Worm (Caenorhabditis elegans) whole organism, L4 larva: Measurements from ENCODE around the gene dpm-1.

Experiments used
- D1046.2 ChIP-seq: fragments of 200-800 bp; sonication (Bioruptor generic); IDR thresholded peaks from 2 replicates; pipeline ENCODE4 v1.3.6; 2022; ENCODE audit warnings: missing genetic modification characterization, missing compliant biosample characterization
- F26F4.8 ChIP-seq: fragments of 200-800 bp; sonication (Bioruptor generic); conservative IDR thresholded peaks from 2 replicates; pipeline ENCODE4 v1.3.6; 2022; ENCODE audit warnings: missing genetic modification characterization, missing compliant biosample characterization
- F37D6.2 ChIP-seq: sonication (generic microtip); optimal IDR thresholded peaks from 2 replicates; lab custom pipeline; 2016; ENCODE audit warnings: mild to moderate bottlenecking, missing genetic modification characterization, missing compliant biosample characterization
- T20F7.1 ChIP-seq: fragments of 200-800 bp; sonication (Bioruptor generic); optimal IDR thresholded peaks from 2 replicates; lab custom pipeline; 2018; ENCODE audit warnings: mild to moderate bottlenecking, missing genetic modification characterization, missing compliant biosample characterization
- aha-1 ChIP-seq: fragments of 150-350 bp; peaks from one replicate; lab custom pipeline; 2014; ENCODE audit warnings: missing biosample characterization, missing genetic modification characterization
- ama-1 ChIP-seq: fragments of 150-350 bp; optimal IDR thresholded peaks from 2 replicates; lab custom pipeline; 2014; ENCODE audit warnings: inconsistent platforms, mixed read lengths
- arid-1 ChIP-seq: fragments of 200-800 bp; sonication (Bioruptor generic); conservative IDR thresholded peaks from 2 replicates; pipeline ENCODE4 v1.3.6; 2022; ENCODE audit warnings: missing genetic modification reagents, missing genetic modification characterization, missing compliant biosample characterization
- ceh-20 ChIP-seq: fragments of 200-800 bp; sonication (Bioruptor generic); IDR thresholded peaks from 2 replicates; pipeline ENCODE4 v1.3.6; 2022; ENCODE audit warnings: missing genetic modification reagents, missing genetic modification characterization, missing compliant biosample characterization
- ces-1 ChIP-seq: fragments of 150-350 bp; sonication (generic microtip); optimal IDR thresholded peaks from 4 replicates; lab custom pipeline; 2014; ENCODE audit warnings: missing biosample characterization, missing genetic modification reagents, missing genetic modification characterization
- cey-2 ChIP-seq: sonication (generic microtip); optimal IDR thresholded peaks from 3 replicates; lab custom pipeline; 2017; ENCODE audit warnings: missing genetic modification characterization, mild to moderate bottlenecking, missing compliant biosample characterization, antibody characterized with exemption, borderline replicate concordance; ENCODE audit not compliant: insufficient read depth
- ctbp-1 ChIP-seq: fragments of 200-800 bp; sonication (Bioruptor generic); IDR thresholded peaks from 2 replicates; pipeline ENCODE4 v1.3.6; 2022; ENCODE audit warnings: missing genetic modification reagents, missing genetic modification characterization, missing compliant biosample characterization
- daf-16 ChIP-seq, 3 experiments: sonication (generic microtip); optimal IDR thresholded peaks; 2 replicates each; lab custom pipeline; 2016 to 2017; ENCODE audit warnings: missing genetic modification characterization in 3 of 3, missing genetic modification reagents in 3 of 3, mild to moderate bottlenecking in 2 of 3, missing compliant biosample characterization in 2 of 3, missing biosample characterization in 1 of 3, moderate library complexity in 1 of 3
- daf-19 ChIP-seq: fragments of 200-800 bp; sonication (Bioruptor generic); conservative IDR thresholded peaks from 2 replicates; pipeline ENCODE4 v1.3.6; 2022; ENCODE audit warnings: missing genetic modification characterization, missing compliant biosample characterization
- dmd-6 ChIP-seq: fragments of 200-800 bp; sonication (Bioruptor generic); IDR thresholded peaks from 2 replicates; pipeline ENCODE4 v1.3.6; 2022; ENCODE audit warnings: missing genetic modification reagents, missing genetic modification characterization, missing compliant biosample characterization
- dpl-1 ChIP-seq: fragments of 150-350 bp; optimal IDR thresholded peaks from 2 replicates; lab custom pipeline; 2014; ENCODE audit warnings: missing biosample characterization, missing genetic modification reagents, missing genetic modification characterization
- dve-1 ChIP-seq: sonication (generic microtip); optimal IDR thresholded peaks from 2 replicates; lab custom pipeline; 2017; ENCODE audit warnings: antibody characterized with exemption, mild to moderate bottlenecking, missing genetic modification characterization, missing compliant biosample characterization; ENCODE audit not compliant: insufficient read depth
- hif-1 ChIP-seq, 2 experiments: sonication (generic microtip); optimal IDR thresholded peaks; 2 replicates each; lab custom pipeline; 2016 to 2017; ENCODE audit warnings: missing compliant biosample characterization in 2 of 2, missing genetic modification characterization in 2 of 2, missing genetic modification reagents in 2 of 2, missing genotype in 2 of 2, mild to moderate bottlenecking in 1 of 2
- hlh-11 ChIP-seq: fragments of 200-800 bp; sonication (Bioruptor generic); optimal IDR thresholded peaks from 2 replicates; lab custom pipeline; 2018; ENCODE audit warnings: mild to moderate bottlenecking, missing genetic modification characterization, missing compliant biosample characterization
- hlh-30 ChIP-seq: sonication (generic microtip); optimal IDR thresholded peaks from 2 replicates; lab custom pipeline; 2017; ENCODE audit warnings: antibody characterized with exemption, mild to moderate bottlenecking, missing genetic modification characterization, missing compliant biosample characterization; ENCODE audit not compliant: insufficient read depth
- hmg-1.1 ChIP-seq: fragments of 200-800 bp; sonication (Bioruptor generic); IDR thresholded peaks from 2 replicates; pipeline ENCODE4 v1.3.6; 2022; ENCODE audit warnings: missing genetic modification reagents, missing genetic modification characterization, missing compliant biosample characterization
- jun-1 ChIP-seq: fragments of 150-350 bp; optimal IDR thresholded peaks from 2 replicates; lab custom pipeline; 2014; ENCODE audit warnings: missing biosample characterization, missing genetic modification reagents, missing genetic modification characterization
- lin-1 ChIP-seq: fragments of 200-800 bp; sonication (Bioruptor generic); IDR thresholded peaks from 2 replicates; pipeline ENCODE4 v1.3.6; 2022; ENCODE audit warnings: missing genetic modification reagents, missing genetic modification characterization, missing compliant biosample characterization
- lin-13 ChIP-seq: fragments of 150-350 bp; optimal IDR thresholded peaks from 2 replicates; lab custom pipeline; 2014; ENCODE audit warnings: missing biosample characterization, missing genetic modification reagents, missing genetic modification characterization
- lin-38 ChIP-seq: fragments of 200-800 bp; sonication (Bioruptor generic); IDR thresholded peaks from 2 replicates; pipeline ENCODE4 v1.3.6; 2022; ENCODE audit warnings: missing genetic modification reagents, missing genetic modification characterization, missing compliant biosample characterization
- lsy-2 ChIP-seq, 2 experiments: fragments of 150-350 bp in 1 of 2; sonication (generic microtip) in 1 of 2; optimal IDR thresholded peaks; 2 replicates each; lab custom pipeline; 2014 to 2017; ENCODE audit warnings: missing biosample characterization in 2 of 2, missing genetic modification characterization in 2 of 2
- mdl-1 ChIP-seq, 2 experiments: fragments of 150-350 bp in 1 of 2; sonication (generic microtip) in 1 of 2; optimal IDR thresholded peaks; 2 replicates each; lab custom pipeline; 2014 to 2017; ENCODE audit warnings: missing biosample characterization in 2 of 2, missing genetic modification characterization in 2 of 2
- mep-1 ChIP-seq: fragments of 150-350 bp; sonication (generic microtip); optimal IDR thresholded peaks from 3 replicates; lab custom pipeline; 2014; ENCODE audit warnings: missing biosample characterization, missing genetic modification characterization
- mxl-2 ChIP-seq: fragments of 200-800 bp; sonication (Bioruptor generic); conservative IDR thresholded peaks from 2 replicates; pipeline ENCODE4 v1.3.6; 2022; ENCODE audit warnings: missing genetic modification reagents, missing genetic modification characterization, missing compliant biosample characterization
- nhr-10 ChIP-seq: fragments of 150-350 bp; optimal IDR thresholded peaks from 2 replicates; lab custom pipeline; 2014; ENCODE audit warnings: missing biosample characterization, missing genetic modification characterization
- nhr-102 ChIP-seq: sonication (generic microtip); optimal IDR thresholded peaks from 2 replicates; lab custom pipeline; 2016; ENCODE audit warnings: mild to moderate bottlenecking, missing genetic modification characterization, moderate library complexity, missing compliant biosample characterization
- nhr-111 ChIP-seq: fragments of 200-800 bp; sonication (Bioruptor generic); optimal IDR thresholded peaks from 2 replicates; lab custom pipeline; 2018; ENCODE audit warnings: mild to moderate bottlenecking, missing genetic modification characterization, missing compliant biosample characterization
- nhr-25 ChIP-seq: sonication (generic microtip); optimal IDR thresholded peaks from 2 replicates; lab custom pipeline; 2017; ENCODE audit warnings: missing genetic modification characterization, mild to moderate bottlenecking, missing compliant biosample characterization, antibody characterized with exemption, moderate library complexity, borderline replicate concordance; ENCODE audit not compliant: insufficient read depth
- nhr-28 ChIP-seq: fragments of 150-350 bp; optimal IDR thresholded peaks from 2 replicates; lab custom pipeline; 2014; ENCODE audit warnings: missing biosample characterization, missing genetic modification characterization
- nhr-48 ChIP-seq: sonication (generic microtip); optimal IDR thresholded peaks from 2 replicates; lab custom pipeline; 2016; ENCODE audit warnings: mild to moderate bottlenecking, missing genetic modification characterization, missing compliant biosample characterization
- nhr-6 ChIP-seq: fragments of 150-350 bp; optimal IDR thresholded peaks from 2 replicates; lab custom pipeline; 2014; ENCODE audit warnings: missing biosample characterization, missing genetic modification characterization
- nhr-76 ChIP-seq: fragments of 150-350 bp; optimal IDR thresholded peaks from 2 replicates; lab custom pipeline; 2014; ENCODE audit warnings: missing biosample characterization, missing genetic modification characterization
- nhr-77 ChIP-seq: fragments of 150-350 bp; optimal IDR thresholded peaks from 2 replicates; lab custom pipeline; 2014; ENCODE audit warnings: missing biosample characterization, missing genetic modification characterization
- pqm-1 ChIP-seq: sonication (generic microtip); optimal IDR thresholded peaks from 2 replicates; lab custom pipeline; 2017; ENCODE audit warnings: missing biosample characterization, missing genetic modification characterization
- rbr-2 ChIP-seq: sonication (generic microtip); optimal IDR thresholded peaks from 2 replicates; lab custom pipeline; 2016; ENCODE audit warnings: missing genotype, missing genetic modification characterization, missing compliant biosample characterization
- set-16 ChIP-seq: fragments of 200-800 bp; sonication (Bioruptor generic); IDR thresholded peaks from 2 replicates; pipeline ENCODE4 v1.3.6; 2022; ENCODE audit warnings: missing genetic modification reagents, missing genetic modification characterization, missing compliant biosample characterization
- unc-130 ChIP-seq: sonication (generic microtip); optimal IDR thresholded peaks from 2 replicates; lab custom pipeline; 2016; ENCODE audit warnings: missing genetic modification reagents, missing genetic modification characterization, missing compliant biosample characterization

dpm-1 gene

DNA sequence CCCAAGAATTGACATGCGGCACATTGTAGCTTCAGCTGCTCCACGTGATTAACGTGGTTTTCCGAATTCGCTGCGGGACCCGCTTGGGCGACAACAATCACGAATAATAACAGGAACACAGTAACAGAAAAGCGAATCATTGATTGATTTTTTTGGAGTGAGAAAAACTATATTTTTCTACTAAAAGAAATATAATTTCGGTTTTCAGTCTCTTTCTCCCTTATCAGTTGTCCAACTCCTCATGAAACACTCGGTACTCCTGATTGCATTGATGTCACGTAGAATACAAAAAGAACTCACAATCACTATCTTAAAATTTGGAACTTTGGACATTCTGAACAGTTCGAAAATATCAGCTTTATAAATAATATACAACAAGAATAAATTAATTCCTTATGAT lies 16.6 kb upstream of the dpm-1 start, which contains the start of gene Y66H1A.5:
Gene Y66H1A.5 (minus strand): TSS at position 265 of the 400 bp plus-strand sequence.
- TF ChIP-seq nhr-10 (tag; lab: Kevin White, UChicago) (peak; percentile 41), lin-13 (GFP tag; lab: Kevin White, UChicago) (no peak), dve-1 (tag; lab: Kevin White, UChicago) (peak; percentile 66), hif-1 (tag; optimal IDR thresholded peaks at IDR 0.05; lab: Kevin White, UChicago) (peak in 1 of 2 experiments; percentile 60), pqm-1 (peak; percentile 74), cey-2 (tag; lab: Kevin White, UChicago) (no peak), hlh-11 (tag; lab: Kevin White, UChicago) (peak; percentile 29), unc-130 (GFP tag; lab: Kevin White, UChicago) (no peak), nhr-28 (tag; lab: Kevin White, UChicago) (peak; percentile 94), hlh-30 (tag; lab: Kevin White, UChicago) (peak; percentile 5), dmd-6 (GFP tag; lab: Robert Waterston, UW) (peak; percentile 31; the same call in 1 of the 2 replicates), daf-16 (GFP tag; optimal IDR thresholded peaks at IDR 0.05; lab: Kevin White, UChicago) (no peak), daf-16 (tag; optimal IDR thresholded peaks at IDR 0.05; lab: Kevin White, UChicago) (peak; percentile 46), mep-1 (tag; lab: Kevin White, UChicago) (peak; percentile 10), nhr-77 (tag; lab: Kevin White, UChicago) (peak; percentile 89), ctbp-1 (no peak), nhr-25 (tag; lab: Kevin White, UChicago) (no peak)

DNA sequence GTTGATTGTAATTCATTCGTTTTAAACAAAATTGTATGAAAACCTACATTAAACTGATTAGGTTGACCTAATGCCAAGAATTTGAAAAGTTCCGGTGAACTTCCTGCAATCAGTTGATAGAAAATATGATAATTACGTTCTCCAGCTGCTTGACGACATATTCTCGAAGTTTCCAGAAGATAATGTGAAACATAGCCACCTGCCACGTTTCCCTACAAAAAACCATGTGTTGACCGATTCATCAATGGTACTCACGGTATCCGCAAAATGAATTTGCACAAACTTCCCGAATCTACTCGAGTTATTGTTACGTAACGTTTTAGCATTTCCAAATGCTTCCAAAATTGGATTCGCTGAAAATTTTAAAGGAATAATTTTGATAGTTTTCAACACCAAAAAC lies 7.1 kb upstream of the dpm-1 start:
- TF ChIP-seq aha-1 (peak; percentile 91), set-16 (GFP tag; lab: Robert Waterston, UW) (no peak)

DNA sequence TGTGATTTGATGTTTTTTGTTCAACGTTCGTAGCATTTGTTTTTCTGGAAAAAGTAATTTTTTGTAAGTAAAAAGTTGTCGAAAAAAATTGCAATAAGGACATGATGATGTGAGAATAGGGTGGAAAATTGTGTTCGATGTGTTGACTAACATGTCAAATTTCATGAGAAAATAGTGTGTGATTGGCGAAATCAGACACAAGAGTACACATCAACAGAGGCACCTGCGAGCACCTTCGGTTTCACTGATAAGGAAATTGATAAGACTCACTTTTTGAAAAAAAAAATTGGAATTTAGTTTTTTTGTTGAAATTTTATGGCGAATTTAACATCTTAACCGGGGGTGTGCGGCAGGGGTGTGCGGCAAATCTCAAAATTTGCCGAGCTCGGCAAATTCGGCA lies 5.0 kb upstream of the dpm-1 start, which contains the start of gene hum-8:
Gene hum-8 (minus strand): TSS at position 46 of the 400 bp plus-strand sequence.
- TF ChIP-seq lin-1 (GFP tag; lab: Robert Waterston, UW) (no peak), mdl-1 (tag; optimal IDR thresholded peaks at IDR 0.05; lab: Kevin White, UChicago) (no peak), aha-1 (peak; percentile 75), daf-19 (GFP tag; lab: Robert Waterston, UW) (no peak), hlh-11 (tag; lab: Kevin White, UChicago) (peak; percentile 66), mxl-2 (no peak), pqm-1 (peak; percentile 89), nhr-28 (tag; lab: Kevin White, UChicago) (peak; percentile 85), dve-1 (tag; lab: Kevin White, UChicago) (peak; percentile 56), dmd-6 (GFP tag; lab: Robert Waterston, UW) (peak; percentile 82), jun-1 (no peak), daf-16 (GFP tag; optimal IDR thresholded peaks at IDR 0.05; lab: Kevin White, UChicago) (no peak), daf-16 (tag; optimal IDR thresholded peaks at IDR 0.05; lab: Kevin White, UChicago) (peak; percentile 91), rbr-2 (tag; lab: Kevin White, UChicago) (no peak), ces-1 (GFP tag; lab: Kevin White, UChicago) (no peak), nhr-48 (tag; lab: Kevin White, UChicago) (no peak), hlh-30 (tag; lab: Kevin White, UChicago) (peak; percentile 31), arid-1 (GFP tag; lab: Robert Waterston, UW) (no peak)

DNA sequence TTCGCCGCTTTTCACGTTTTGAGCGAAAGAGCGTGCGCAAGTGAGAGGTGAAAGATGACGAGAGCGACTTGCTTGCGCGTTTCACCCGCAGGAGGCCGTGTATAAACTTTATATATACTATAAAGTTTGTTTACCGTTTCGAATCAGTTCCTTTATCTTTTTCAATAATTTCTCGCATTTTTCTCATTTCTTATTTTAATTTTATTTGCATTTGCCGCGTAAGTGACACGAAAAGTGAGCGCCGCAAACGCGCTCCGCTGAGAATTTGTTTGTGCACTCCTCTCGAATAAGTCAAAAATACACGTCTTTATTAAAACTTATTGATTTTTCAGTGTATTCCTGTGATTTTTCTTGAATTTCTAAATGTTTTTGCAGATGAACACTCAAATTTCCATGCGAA lies 1.9 kb upstream of the dpm-1 start, which contains the start of gene mrpl-55:
Gene mrpl-55 (plus strand): TSS at position 364 of the 400 bp plus-strand sequence.
- TF ChIP-seq F37D6.2, result peak; percentile 56
- TF ChIP-seq F26F4.8 (GFP tag; lab: Robert Waterston, UW), result no peak
- no peak for TF ChIP-seq ctbp-1
- no peak for TF ChIP-seq mxl-2
- TF ChIP-seq T20F7.1, result peak; percentile 81
- TF ChIP-seq nhr-25 (tag; lab: Kevin White, UChicago), result peak; percentile 24
- TF ChIP-seq ceh-20 (GFP tag; lab: Robert Waterston, UW), result 0 out of 2 replicates have a peak, but pooled peaks have one; percentile 60
- peak; percentile 83 for TF ChIP-seq dve-1 (tag; lab: Kevin White, UChicago)
- no peak for TF ChIP-seq ama-1
- peak; percentile 77 for TF ChIP-seq nhr-77 (tag; lab: Kevin White, UChicago)
- TF ChIP-seq dpl-1 (GFP tag; lab: Kevin White, UChicago), result peak; percentile 95
- peak; percentile 71 for TF ChIP-seq hmg-1.1
- peak; percentile 75 for TF ChIP-seq hlh-30 (tag; lab: Kevin White, UChicago)
- peak; percentile 66 to 93 for TF ChIP-seq lsy-2 (tag; optimal IDR thresholded peaks at IDR 0.05; lab: Kevin White, UChicago)
- peak in 1 of 2 experiments; percentile 62 for TF ChIP-seq mdl-1 (tag; optimal IDR thresholded peaks at IDR 0.05; lab: Kevin White, UChicago)
- no peak for TF ChIP-seq nhr-6
- TF ChIP-seq D1046.2 (GFP tag; lab: Robert Waterston, UW), result no peak
- peak; percentile 99 for TF ChIP-seq lin-38 (GFP tag; lab: Robert Waterston, UW)
- TF ChIP-seq nhr-76 (tag; lab: Kevin White, UChicago), result no peak
- no peak for TF ChIP-seq nhr-111 (GFP tag; lab: Kevin White, UChicago)
- peak; percentile 55 for TF ChIP-seq nhr-102 (tag; lab: Kevin White, UChicago)
- peak; percentile 99 for TF ChIP-seq aha-1
